Fruit fly (Drosophila melanogaster) whole organism: Measurements from ENCODE around the gene holn1.

ENCODE experiments used
- CG8478 ChIP-seq: fragments of >200 bp; optimal IDR thresholded peaks from 2 replicates; lab custom pipeline; 2018; ENCODE audit warnings: inconsistent platforms
- usp ChIP-seq: fragments of >200 bp; optimal IDR thresholded peaks from 2 replicates; lab custom pipeline; 2017; ENCODE audit warnings: missing biosample characterization, missing genetic modification characterization, mixed read lengths

DNA sequence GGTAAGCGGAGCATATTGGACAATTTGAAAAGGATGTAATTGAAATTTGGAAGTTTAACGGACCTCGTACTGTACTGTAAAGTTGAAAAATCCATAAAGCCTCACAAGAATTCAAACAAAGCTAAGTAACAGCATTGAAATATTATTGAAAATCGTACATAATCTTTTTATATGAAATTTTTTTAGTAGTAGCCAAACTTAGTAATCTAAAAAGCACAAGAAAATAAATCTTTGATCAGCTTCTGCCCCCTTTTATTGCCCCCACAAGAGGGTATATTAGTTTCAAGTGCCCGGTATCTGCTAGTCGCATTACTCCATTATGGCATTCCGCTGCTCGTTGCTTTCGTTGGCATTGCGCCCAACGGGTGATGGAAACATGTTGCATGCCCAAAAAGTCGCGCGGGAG lies 31.1 kb downstream of the holn1 start:
- TF ChIP-seq CG8478 (no peak), usp (no peak)
